Fruit fly (Drosophila melanogaster): Measurements from ENCODE around the gene Ptp61F.

- TF ChIP-seq achi (GFP tag; optimal IDR thresholded peaks at IDR 0.05) (peak; percentile 73), Sox15 (GFP tag; optimal IDR thresholded peaks at IDR 0.05) (peak; percentile 71)
These were observed 126.8 kb downstream of the Ptp61F start for dm6 chr3L:1348248-1348647.
